In genomic region chr3R:23028506-23028905, dm6 we compare ENCODE assay signal across 4 fruit fly cellular contexts.
TF ChIP-seq lines count a peak whose summit lies in the region.

No protein-coding gene starts in this region.

- no peak for TF ChIP-seq CTCF in whole organism, embryonic (GFP tag; optimal IDR thresholded peaks at IDR 0.05; lab: Kevin White, UChicago)

TF ChIP-seq in whole organism, embryonic, 481 proteins besides CTCF, POLR2A, EP300 and RAD21 (continues in another document):
- TF ChIP-seq Kr (GFP tag; optimal IDR thresholded peaks at IDR 0.05; lab: Kevin White, UChicago) (no peak), CG31441 (GFP tag; IDR thresholded peaks at IDR 0.05; lab: Robert Waterston, UW) (0 out of 2 replicates have a peak, but pooled peaks have one; percentile 34), CG12236 (GFP tag; optimal IDR thresholded peaks at IDR 0.05; lab: Kevin White, UChicago) (no peak), CG6654 (GFP tag; optimal IDR thresholded peaks at IDR 0.05; lab: Kevin White, UChicago) (peak; percentile 15), wdn (GFP tag; IDR thresholded peaks at IDR 0.05; lab: Robert Waterston, UW) (peak; percentile 53; the same call in 1 of the 2 replicates), Pdp1 (GFP tag; optimal IDR thresholded peaks at IDR 0.05; lab: Kevin White, UChicago) (peak; percentile 58 to 64), Blimp-1 (GFP tag; optimal IDR thresholded peaks at IDR 0.05; lab: Kevin White, UChicago) (peak; percentile 16), Hr51 (GFP tag; optimal IDR thresholded peaks at IDR 0.05; lab: Kevin White, UChicago) (peak in 1 of 2 experiments; percentile 37), CG16863 (GFP tag; optimal IDR thresholded peaks at IDR 0.05; lab: Kevin White, UChicago) (peak; percentile 32), rib (GFP tag; IDR thresholded peaks at IDR 0.05; lab: Robert Waterston, UW) (peak; percentile 50), crc (GFP tag; optimal IDR thresholded peaks at IDR 0.05; lab: Kevin White, UChicago) (peak; percentile 28), CG14860 (GFP tag; IDR thresholded peaks at IDR 0.05; lab: Robert Waterston, UW; ENCODE audit: partially characterized antibody) (no peak), CG17829 (tag; optimal IDR thresholded peaks at IDR 0.05; lab: Kevin White, UChicago) (no peak), Abd-B (GFP tag; optimal IDR thresholded peaks at IDR 0.05; lab: Kevin White, UChicago) (peak; percentile 19), lmd (GFP tag; IDR thresholded peaks at IDR 0.05; lab: Robert Waterston, UW) (peak; percentile 94), CG31365 (tag; optimal IDR thresholded peaks at IDR 0.05; lab: Kevin White, UChicago) (no peak), CG43689 (GFP tag; IDR thresholded peaks at IDR 0.05; lab: Robert Waterston, UW) (no peak), CG12769 (tag; optimal IDR thresholded peaks at IDR 0.05; lab: Kevin White, UChicago) (peak; percentile 77), CG10366 (GFP tag; IDR thresholded peaks at IDR 0.05; lab: Robert Waterston, UW) (peak; percentile 58), E2f1 (GFP tag; IDR thresholded peaks at IDR 0.05; lab: Robert Waterston, UW) (peak; percentile 54; the same call in 1 of the 2 replicates), CG4404 (GFP tag; IDR thresholded peaks at IDR 0.05; lab: Robert Waterston, UW) (peak; percentile 47), vvl (GFP tag; IDR thresholded peaks at IDR 0.05; lab: Robert Waterston, UW) (peak; percentile 67; the same call in 1 of the 2 replicates)

TF ChIP-seq in whole organism, prepupa, 60 proteins besides CTCF, POLR2A, EP300 and RAD21:
- TF ChIP-seq CG3032 (tag; optimal IDR thresholded peaks at IDR 0.05; lab: Kevin White, UChicago) (no peak), Gug (GFP tag; IDR thresholded peaks at IDR 0.05; lab: Robert Waterston, UW) (0 out of 2 replicates have a peak, but pooled peaks have one; percentile 24), eg (GFP tag; IDR thresholded peaks at IDR 0.05; lab: Robert Waterston, UW) (peak; percentile 47; the same call in 2 of the 3 replicates), esn (GFP tag; optimal IDR thresholded peaks at IDR 0.05; lab: Kevin White, UChicago) (no peak), ss (GFP tag; optimal IDR thresholded peaks at IDR 0.05; lab: Kevin White, UChicago) (no peak), Eip78C (GFP tag; lab: Kevin White, UChicago) (peak; percentile 10), Eip75B (GFP tag; optimal IDR thresholded peaks at IDR 0.05; lab: Kevin White, UChicago) (no peak), cyc (GFP tag; optimal IDR thresholded peaks at IDR 0.05; lab: Kevin White, UChicago) (no peak), Sox102F (GFP tag; optimal IDR thresholded peaks at IDR 0.05; lab: Kevin White, UChicago) (no peak), Hr4 (GFP tag; optimal IDR thresholded peaks at IDR 0.05; lab: Kevin White, UChicago) (peak; percentile 15), CG6792 (GFP tag; optimal IDR thresholded peaks at IDR 0.05; lab: Kevin White, UChicago) (no peak), topi (GFP tag; optimal IDR thresholded peaks at IDR 0.05; lab: Kevin White, UChicago) (no peak), fkh (GFP tag; optimal IDR thresholded peaks at IDR 0.05; lab: Kevin White, UChicago) (no peak), Smox (GFP tag; optimal IDR thresholded peaks at IDR 0.05; lab: Kevin White, UChicago) (no peak), CG6808 (GFP tag; optimal IDR thresholded peaks at IDR 0.05; lab: Kevin White, UChicago) (no peak), Sox15 (GFP tag; optimal IDR thresholded peaks at IDR 0.05; lab: Kevin White, UChicago) (no peak), CG11294 (GFP tag; IDR thresholded peaks at IDR 0.05; lab: Robert Waterston, UW) (no peak), CG11762 (GFP tag; optimal IDR thresholded peaks at IDR 0.05; lab: Kevin White, UChicago; ENCODE audit: insufficient read depth) (no peak), CG34406 (GFP tag; optimal IDR thresholded peaks at IDR 0.05; lab: Kevin White, UChicago) (no peak), CG32006 (GFP tag; optimal IDR thresholded peaks at IDR 0.05; lab: Kevin White, UChicago) (peak; percentile 15)

TF ChIP-seq in whole organism, pupa, 21 proteins besides CTCF, POLR2A, EP300 and RAD21:
- peak; percentile 43; the same call in 1 of the 3 replicates for TF ChIP-seq CG4496 (GFP tag; IDR thresholded peaks at IDR 0.05; lab: Robert Waterston, UW)
- 0 out of 3 replicates have a peak, but pooled peaks have one; percentile 11 for TF ChIP-seq fd96Ca (GFP tag; IDR thresholded peaks at IDR 0.05; lab: Robert Waterston, UW)
- peak; percentile 25 for TF ChIP-seq CG8301 (tag; optimal IDR thresholded peaks at IDR 0.05; lab: Kevin White, UChicago)
- TF ChIP-seq EcR (GFP tag; optimal IDR thresholded peaks at IDR 0.05; lab: Kevin White, UChicago), result no peak
- TF ChIP-seq CG15710 (tag; optimal IDR thresholded peaks at IDR 0.05; lab: Kevin White, UChicago), result no peak
- no peak for TF ChIP-seq CG9948 (tag; optimal IDR thresholded peaks at IDR 0.05; lab: Kevin White, UChicago)
- TF ChIP-seq rn (GFP tag; IDR thresholded peaks at IDR 0.05; lab: Robert Waterston, UW), result no peak
- no peak for TF ChIP-seq CG32121 (GFP tag; IDR thresholded peaks at IDR 0.05; lab: Robert Waterston, UW)
- no peak for TF ChIP-seq CG13204 (GFP tag; optimal IDR thresholded peaks at IDR 0.05; lab: Kevin White, UChicago)
- no peak for TF ChIP-seq CG12605 (GFP tag; IDR thresholded peaks at IDR 0.05; lab: Robert Waterston, UW)
- peak; percentile 34 for TF ChIP-seq CG14655 (GFP tag; optimal IDR thresholded peaks at IDR 0.05; lab: Kevin White, UChicago)
- no peak for TF ChIP-seq CG8159 (tag; optimal IDR thresholded peaks at IDR 0.05; lab: Kevin White, UChicago)
- peak; percentile 49 for TF ChIP-seq Ets98B (GFP tag; IDR thresholded peaks at IDR 0.05; lab: Robert Waterston, UW)
- TF ChIP-seq CG17806 (tag; optimal IDR thresholded peaks at IDR 0.05; lab: Kevin White, UChicago), result no peak
- no peak for TF ChIP-seq Pif1A (GFP tag; optimal IDR thresholded peaks at IDR 0.05; lab: Kevin White, UChicago)
- no peak for TF ChIP-seq CG34367 (tag; optimal IDR thresholded peaks at IDR 0.05; lab: Kevin White, UChicago)
- TF ChIP-seq gl (tag; optimal IDR thresholded peaks at IDR 0.05; lab: Kevin White, UChicago), result no peak
- TF ChIP-seq D1 (tag; optimal IDR thresholded peaks at IDR 0.05; lab: Kevin White, UChicago), result no peak
- TF ChIP-seq Snoo (tag; optimal IDR thresholded peaks at IDR 0.05; lab: Kevin White, UChicago), result no peak
- no peak for TF ChIP-seq Pif1B (GFP tag; optimal IDR thresholded peaks at IDR 0.05; lab: Kevin White, UChicago)
- TF ChIP-seq CG10348 (GFP tag; IDR thresholded peaks at IDR 0.05; lab: Robert Waterston, UW), result no peak
TF ChIP-seq in whole organism, pupa: peak in this region for 5.

TF ChIP-seq in whole organism, wandering third instar larva, 38 proteins besides CTCF, POLR2A, EP300 and RAD21:
- TF ChIP-seq sv (GFP tag; optimal IDR thresholded peaks at IDR 0.05; lab: Kevin White, UChicago) (peak; percentile 25), Abd-B (GFP tag; optimal IDR thresholded peaks at IDR 0.05; lab: Kevin White, UChicago) (no peak)

Comparison
In these comparisons a context has a peak if more than half of its experiments do, and no peak if none do; other contexts are left out.
1. Of the 7 proteins assayed by ChIP-seq in both whole organism, embryonic and whole organism, prepupa: peak only in whole organism, embryonic: Blimp-1 and Sox102F; only in whole organism, prepupa: none; in both: Gug; in neither: 4.